Fruit fly (Drosophila melanogaster): ENCODE results near the gene CG3651.

- TF ChIP-seq psq (GFP tag; optimal IDR thresholded peaks at IDR 0.05): no peak
- no peak for TF ChIP-seq OdsH (GFP tag; optimal IDR thresholded peaks at IDR 0.05)
- no peak for TF ChIP-seq Rel (GFP tag; optimal IDR thresholded peaks at IDR 0.05)
- no peak for TF ChIP-seq Rel (tag; optimal IDR thresholded peaks at IDR 0.05)
- TF ChIP-seq Dfd (GFP tag; optimal IDR thresholded peaks at IDR 0.05): no peak
- no peak for TF ChIP-seq CG32264 (GFP tag; optimal IDR thresholded peaks at IDR 0.05)
- TF ChIP-seq GATAd (GFP tag; optimal IDR thresholded peaks at IDR 0.05): no peak
- TF ChIP-seq usp (GFP tag; optimal IDR thresholded peaks at IDR 0.05): no peak
- TF ChIP-seq Hr83 (GFP tag; optimal IDR thresholded peaks at IDR 0.05; ENCODE audit: poor library complexity, severe bottlenecking): no peak
- no peak for TF ChIP-seq h (GFP tag; optimal IDR thresholded peaks at IDR 0.05)
- TF ChIP-seq Hr78 (GFP tag; optimal IDR thresholded peaks at IDR 0.05): no peak
Observed at dm6 chr2L:22131171-22131675, 10.1 kb downstream of the CG3651 start, which contains the start of gene CG42748.
